Worm (Caenorhabditis elegans): ENCODE data around the gene lrx-1.

ce11 chrV:12294091-12294490, 41.7 kb downstream of the lrx-1 start:
- TF ChIP-seq fax-1 (tag; optimal IDR thresholded peaks at IDR 0.05): no peak
- TF ChIP-seq ceh-14 (tag; optimal IDR thresholded peaks at IDR 0.05): no peak
- TF ChIP-seq lin-11 (tag; optimal IDR thresholded peaks at IDR 0.05): no peak
- TF ChIP-seq Y22D7AL.16 (tag; optimal IDR thresholded peaks at IDR 0.05): no peak
- no peak for TF ChIP-seq unc-86 (tag; optimal IDR thresholded peaks at IDR 0.05)
- no peak for TF ChIP-seq fkh-10 (GFP tag; optimal IDR thresholded peaks at IDR 0.05)
- TF ChIP-seq K09A11.1 (tag; optimal IDR thresholded peaks at IDR 0.05; ENCODE audit: insufficient read depth): no peak
- TF ChIP-seq ceh-9 (tag; optimal IDR thresholded peaks at IDR 0.05): no peak
